Worm (Caenorhabditis elegans) whole organism, late embryonic: Measurements from ENCODE around the gene ZK930.7.

Experiments
- C08G9.2 ChIP-seq: sonication (generic microtip); optimal IDR thresholded peaks from 2 replicates; lab custom pipeline; 2016; ENCODE audit warnings: mild to moderate bottlenecking, missing genetic modification characterization, moderate library complexity, missing compliant biosample characterization
- C38D4.7 ChIP-seq: fragments of 200-800 bp; sonication (Bioruptor generic); optimal IDR thresholded peaks from 2 replicates; lab custom pipeline; 2018; ENCODE audit warnings: mild to moderate bottlenecking, missing genetic modification characterization, moderate library complexity, missing compliant biosample characterization
- F13H6.1 ChIP-seq: sonication (generic microtip); optimal IDR thresholded peaks from 2 replicates; lab custom pipeline; 2016; ENCODE audit warnings: missing genetic modification characterization, missing compliant biosample characterization
- T23F11.4 ChIP-seq: fragments of 200-800 bp; sonication (Bioruptor generic); optimal IDR thresholded peaks from 2 replicates; lab custom pipeline; 2018; ENCODE audit warnings: mild to moderate bottlenecking, missing genetic modification characterization, missing compliant biosample characterization
- Y22D7AL.16 ChIP-seq: sonication (generic microtip); optimal IDR thresholded peaks from 2 replicates; lab custom pipeline; 2016; ENCODE audit warnings: missing genetic modification characterization, missing compliant biosample characterization
- ama-1 ChIP-seq: fragments of 150-350 bp; optimal IDR thresholded peaks from 2 replicates; lab custom pipeline; 2014
- ceh-18 ChIP-seq: sonication (generic microtip); optimal IDR thresholded peaks from 2 replicates; lab custom pipeline; 2016; ENCODE audit warnings: missing genetic modification characterization, missing compliant biosample characterization
- ceh-2 ChIP-seq: sonication (generic microtip); optimal IDR thresholded peaks from 2 replicates; lab custom pipeline; 2016; ENCODE audit warnings: missing genotype, missing genetic modification characterization, missing compliant biosample characterization
- ceh-22 ChIP-seq: sonication (generic microtip); optimal IDR thresholded peaks from 2 replicates; lab custom pipeline; 2017; ENCODE audit warnings: missing biosample characterization, missing genetic modification characterization
- ceh-31 ChIP-seq: sonication (generic microtip); optimal IDR thresholded peaks from 2 replicates; lab custom pipeline; 2016; ENCODE audit warnings: missing genetic modification characterization, missing compliant biosample characterization
- ceh-34 ChIP-seq: sonication (generic microtip); optimal IDR thresholded peaks from 2 replicates; lab custom pipeline; 2016; ENCODE audit warnings: mild to moderate bottlenecking, missing genetic modification characterization, missing compliant biosample characterization
- che-1 ChIP-seq: sonication (generic microtip); optimal IDR thresholded peaks from 2 replicates; lab custom pipeline; 2016; ENCODE audit warnings: mild to moderate bottlenecking, missing genetic modification characterization, missing compliant biosample characterization
- elt-4 ChIP-seq: sonication (generic microtip); optimal IDR thresholded peaks from 2 replicates; lab custom pipeline; 2016; ENCODE audit warnings: missing genetic modification characterization, missing compliant biosample characterization
- ets-4 ChIP-seq: sonication (generic microtip); optimal IDR thresholded peaks from 2 replicates; lab custom pipeline; 2016; ENCODE audit warnings: missing genetic modification characterization, missing compliant biosample characterization
- fkh-10 ChIP-seq: fragments of 150-350 bp; optimal IDR thresholded peaks from 2 replicates; lab custom pipeline; 2014; ENCODE audit warnings: missing biosample characterization, missing genetic modification reagents, missing genetic modification characterization
- fkh-6 ChIP-seq: sonication (generic microtip); optimal IDR thresholded peaks from 2 replicates; lab custom pipeline; 2016; ENCODE audit warnings: missing genetic modification characterization, missing compliant biosample characterization
- gmeb-2 ChIP-seq: sonication (generic microtip); optimal IDR thresholded peaks from 2 replicates; lab custom pipeline; 2016; ENCODE audit warnings: missing genetic modification characterization, inconsistent platforms, missing compliant biosample characterization
- hlh-13 ChIP-seq: fragments of 200-800 bp; sonication (Bioruptor generic); optimal IDR thresholded peaks from 2 replicates; lab custom pipeline; 2018; ENCODE audit warnings: mild to moderate bottlenecking, missing genetic modification characterization, missing compliant biosample characterization
- hlh-15 ChIP-seq: sonication (generic microtip); optimal IDR thresholded peaks from 2 replicates; lab custom pipeline; 2016; ENCODE audit warnings: missing genetic modification characterization, missing compliant biosample characterization
- hlh-30 ChIP-seq: sonication (generic microtip); optimal IDR thresholded peaks from 2 replicates; lab custom pipeline; 2017; ENCODE audit warnings: antibody characterized with exemption, missing genetic modification characterization, missing compliant biosample characterization; ENCODE audit not compliant: insufficient read depth
- hlh-6 ChIP-seq: sonication (generic microtip); optimal IDR thresholded peaks from 2 replicates; lab custom pipeline; 2016; ENCODE audit warnings: missing genotype, missing genetic modification characterization, missing compliant biosample characterization
- hlh-8 ChIP-seq: sonication (generic microtip); optimal IDR thresholded peaks from 2 replicates; lab custom pipeline; 2016; ENCODE audit warnings: missing genotype, missing genetic modification characterization, missing compliant biosample characterization
- lim-6 ChIP-seq: sonication (generic microtip); optimal IDR thresholded peaks from 2 replicates; lab custom pipeline; 2016; ENCODE audit warnings: missing genetic modification characterization, missing compliant biosample characterization
- lin-11 ChIP-seq: fragments of 200-800 bp; sonication (Bioruptor generic); optimal IDR thresholded peaks from 2 replicates; lab custom pipeline; 2018; ENCODE audit warnings: mild to moderate bottlenecking, missing genetic modification characterization, missing compliant biosample characterization
- madf-2 ChIP-seq: sonication (generic microtip); optimal IDR thresholded peaks from 2 replicates; lab custom pipeline; 2017; ENCODE audit warnings: missing genetic modification characterization, missing compliant biosample characterization
- mec-3 ChIP-seq: sonication (generic microtip); optimal IDR thresholded peaks from 2 replicates; lab custom pipeline; 2016; ENCODE audit warnings: borderline replicate concordance, missing genetic modification characterization, missing compliant biosample characterization
- nhr-232 ChIP-seq: sonication (generic microtip); optimal IDR thresholded peaks from 2 replicates; lab custom pipeline; 2016; ENCODE audit warnings: missing genetic modification characterization, missing compliant biosample characterization
- pag-3 ChIP-seq: sonication (generic microtip); optimal IDR thresholded peaks from 2 replicates; lab custom pipeline; 2016; ENCODE audit warnings: missing compliant biosample characterization, missing genetic modification characterization, borderline replicate concordance
- pros-1 ChIP-seq: fragments of 150-350 bp; optimal IDR thresholded peaks from 2 replicates; lab custom pipeline; 2014; ENCODE audit warnings: missing biosample characterization, missing genetic modification reagents, missing genetic modification characterization
- ref-2 ChIP-seq: sonication (generic microtip); optimal IDR thresholded peaks from 2 replicates; lab custom pipeline; 2016; ENCODE audit warnings: missing genetic modification characterization, missing compliant biosample characterization
- rnt-1 ChIP-seq: sonication (generic microtip); optimal IDR thresholded peaks from 2 replicates; lab custom pipeline; 2016; ENCODE audit warnings: missing genetic modification characterization, missing compliant biosample characterization
- sdc-2 ChIP-seq: sonication (generic microtip); optimal IDR thresholded peaks from 2 replicates; lab custom pipeline; 2016; ENCODE audit warnings: missing genotype, missing genetic modification characterization, missing compliant biosample characterization
- sox-4 ChIP-seq: sonication (generic microtip); optimal IDR thresholded peaks from 2 replicates; lab custom pipeline; 2017; ENCODE audit warnings: mild to moderate bottlenecking, missing genetic modification characterization, inconsistent platforms, missing compliant biosample characterization
- tbx-2 ChIP-seq: sonication (generic microtip); optimal IDR thresholded peaks from 2 replicates; lab custom pipeline; 2016; ENCODE audit warnings: missing genetic modification characterization, missing compliant biosample characterization
- tbx-7 ChIP-seq: sonication (generic microtip); optimal IDR thresholded peaks from 2 replicates; lab custom pipeline; 2016; ENCODE audit warnings: missing genotype, missing genetic modification characterization, missing compliant biosample characterization
- unc-3 ChIP-seq, 2 experiments: fragments of 200-800 bp in 1 of 2; sonication (Bioruptor generic) in 1 of 2; sonication (generic microtip) in 1 of 2; conservative IDR thresholded peaks in 1 of 2; optimal IDR thresholded peaks in 1 of 2; 2 replicates each; pipeline versions ENCODE4 v1.3.6 to Lab custom; 2016 to 2022; ENCODE audit warnings: missing compliant biosample characterization in 2 of 2, missing genetic modification characterization in 2 of 2, missing genetic modification reagents in 1 of 2
- unc-55 ChIP-seq: sonication (generic microtip); optimal IDR thresholded peaks from 2 replicates; lab custom pipeline; 2017; ENCODE audit warnings: missing biosample characterization, missing genetic modification reagents, missing genetic modification characterization
- unc-86 ChIP-seq: sonication (generic microtip); optimal IDR thresholded peaks from 2 replicates; lab custom pipeline; 2016; ENCODE audit warnings: missing genetic modification characterization, missing compliant biosample characterization
- zip-5 ChIP-seq: sonication (generic microtip); optimal IDR thresholded peaks from 2 replicates; lab custom pipeline; 2016; ENCODE audit warnings: missing genetic modification characterization, missing compliant biosample characterization
- ztf-16 ChIP-seq: sonication (generic microtip); optimal IDR thresholded peaks from 2 replicates; lab custom pipeline; 2017; ENCODE audit warnings: missing genetic modification characterization, missing compliant biosample characterization

ZK930.7 gene

ce11 chrII:11960596-11961217, 46.3 kb downstream of the ZK930.7 start (continued):
- TF ChIP-seq hlh-15 (tag; lab: Kevin White, UChicago) (peak; percentile 99), ama-1 (lab: Kevin White, UChicago) (no peak), sox-4 (tag; lab: Kevin White, UChicago) (peak; percentile 100), lim-6 (tag; lab: Kevin White, UChicago) (peak; percentile 99), fkh-6 (peak; percentile 98), pag-3 (tag; lab: Kevin White, UChicago) (peak; percentile 99), ref-2 (peak; percentile 99), tbx-2 (tag; lab: Kevin White, UChicago) (peak; percentile 99), unc-86 (peak; percentile 100), ets-4 (peak; percentile 93), rnt-1 (tag; lab: Kevin White, UChicago) (peak; percentile 99), ceh-18 (peak; percentile 99), mec-3 (peak; percentile 91), madf-2 (tag; lab: Kevin White, UChicago) (peak; percentile 98), hlh-30 (tag; lab: Kevin White, UChicago) (peak; percentile 87), C38D4.7 (GFP tag; lab: Kevin White, UChicago) (peak; percentile 99), C08G9.2 (tag; lab: Kevin White, UChicago) (peak; percentile 94), hlh-8 (tag; lab: Kevin White, UChicago) (peak; percentile 98), fkh-10 (GFP tag; lab: Kevin White, UChicago) (peak; percentile 89), hlh-13 (GFP tag; lab: Kevin White, UChicago) (peak; percentile 100), elt-4 (peak; percentile 98), unc-55 (GFP tag; lab: Kevin White, UChicago) (no peak), ceh-22 (tag; lab: Kevin White, UChicago) (peak; percentile 59), nhr-232 (peak; percentile 99), ztf-16 (tag; lab: Kevin White, UChicago) (peak; percentile 100), ceh-2 (peak; percentile 99), ceh-31 (tag; lab: Kevin White, UChicago) (peak; percentile 97), F13H6.1 (tag; lab: Kevin White, UChicago) (peak; percentile 99), pros-1 (tag; lab: Kevin White, UChicago) (peak; percentile 86), unc-3 (GFP tag; conservative IDR thresholded peaks at IDR 0.05; lab: Robert Waterston, UW) (peak; percentile 100), unc-3 (tag; optimal IDR thresholded peaks at IDR 0.05; lab: Kevin White, UChicago) (peak; percentile 99), Y22D7AL.16 (tag; lab: Kevin White, UChicago) (peak; percentile 100), T23F11.4 (GFP tag; lab: Kevin White, UChicago) (peak; percentile 100), hlh-6 (peak; percentile 100), lin-11 (peak; percentile 98)

ce11 chrII:11962083-11962482, 47.7 kb downstream of the ZK930.7 start, which contains the start of the genes W03C9.1 and W03C9.2:
W03C9.1 (minus strand) TSS chrII:11962128.
W03C9.2 (plus strand) TSS chrII:11962368.
- no peak for TF ChIP-seq ceh-22 (tag; lab: Kevin White, UChicago)
- no peak for TF ChIP-seq ceh-34 (tag; lab: Kevin White, UChicago)
- TF ChIP-seq fkh-6 = no peak
- no peak for TF ChIP-seq sdc-2
- no peak for TF ChIP-seq nhr-232
- no peak for TF ChIP-seq zip-5 (tag; lab: Kevin White, UChicago)
- no peak for TF ChIP-seq Y22D7AL.16 (tag; lab: Kevin White, UChicago)
- TF ChIP-seq gmeb-2 (tag; lab: Kevin White, UChicago) = no peak
- no peak for TF ChIP-seq hlh-8 (tag; lab: Kevin White, UChicago)
- TF ChIP-seq che-1 (tag; lab: Kevin White, UChicago) = no peak
- no peak for TF ChIP-seq tbx-7 (tag; lab: Kevin White, UChicago)
- no peak for TF ChIP-seq mec-3
